Worm (Caenorhabditis elegans) whole organism, late embryonic: ENCODE data around the gene lpr-4.

Source experiments
- C08G9.2 ChIP-seq: sonication (generic microtip); optimal IDR thresholded peaks from 2 replicates; lab custom pipeline; 2016; ENCODE audit warnings: mild to moderate bottlenecking, missing genetic modification characterization, moderate library complexity, missing compliant biosample characterization
- ahr-1 ChIP-seq: sonication (generic microtip); optimal IDR thresholded peaks from 2 replicates; lab custom pipeline; 2016; ENCODE audit warnings: missing genetic modification characterization, missing compliant biosample characterization
- dmd-4 ChIP-seq: sonication (generic microtip); optimal IDR thresholded peaks from 2 replicates; lab custom pipeline; 2016; ENCODE audit warnings: borderline replicate concordance, missing genetic modification characterization, missing compliant biosample characterization
- hlh-30 ChIP-seq: sonication (generic microtip); optimal IDR thresholded peaks from 2 replicates; lab custom pipeline; 2017; ENCODE audit warnings: antibody characterized with exemption, missing genetic modification characterization, missing compliant biosample characterization; ENCODE audit not compliant: insufficient read depth
- pqm-1 ChIP-seq: sonication (generic microtip); optimal IDR thresholded peaks from 2 replicates; lab custom pipeline; 2016; ENCODE audit warnings: missing genetic modification characterization, missing compliant biosample characterization
- tbx-7 ChIP-seq: sonication (generic microtip); optimal IDR thresholded peaks from 2 replicates; lab custom pipeline; 2016; ENCODE audit warnings: missing genotype, missing genetic modification characterization, missing compliant biosample characterization

ce11 chrX:11078150-11078549, 13.2 kb downstream of the lpr-4 start, which contains the start of gene W04G3.10:
- no peak for TF ChIP-seq pqm-1 (tag; lab: Kevin White, UChicago)
- TF ChIP-seq dmd-4 (tag; lab: Kevin White, UChicago): no peak
- TF ChIP-seq ahr-1: no peak
- no peak for TF ChIP-seq C08G9.2 (tag; lab: Kevin White, UChicago)
- no peak for TF ChIP-seq tbx-7 (tag; lab: Kevin White, UChicago)
- no peak for TF ChIP-seq hlh-30 (tag; lab: Kevin White, UChicago)
